Worm (Caenorhabditis elegans) whole organism, L4/young adult: ENCODE results near the gene gtf-2F1.

Experiments
- W03F9.2 ChIP-seq: fragments of 150-350 bp; optimal IDR thresholded peaks from 2 replicates; lab custom pipeline; 2014; ENCODE audit warnings: missing biosample characterization, missing genetic modification characterization
- dao-5 ChIP-seq: sonication (generic microtip); optimal IDR thresholded peaks from 2 replicates; lab custom pipeline; 2016; ENCODE audit warnings: missing genotype, missing genetic modification characterization, moderate library complexity, missing compliant biosample characterization
- him-1 ChIP-seq: sonication (generic microtip); optimal IDR thresholded peaks from 2 replicates; lab custom pipeline; 2016; ENCODE audit warnings: missing genotype, missing genetic modification reagents, missing genetic modification characterization, missing compliant biosample characterization

gtf-2F1 gene

ce11 chrII:4328716-4329115 lies 27.3 kb downstream of the gtf-2F1 start, which contains the start of gene H20J04.4:
Gene H20J04.4, plus strand, starts transcription at chrII:4329016.
- TF ChIP-seq dao-5 (tag; lab: Kevin White, UChicago) (no peak), him-1 (tag; lab: Kevin White, UChicago) (no peak), W03F9.2 (tag; lab: Kevin White, UChicago) (no peak)

ce11 chrII:4334448-4334847 lies 33.0 kb downstream of the gtf-2F1 start, which contains the start of gene madf-3:
Gene madf-3, plus strand, starts transcription at chrII:4334748.
- TF ChIP-seq W03F9.2 (tag; lab: Kevin White, UChicago) = no peak
- TF ChIP-seq dao-5 (tag; lab: Kevin White, UChicago) = no peak
- TF ChIP-seq him-1 (tag; lab: Kevin White, UChicago) = no peak

ce11 chrII:4337731-4338130 lies 36.3 kb downstream of the gtf-2F1 start:
- no peak for TF ChIP-seq him-1 (tag; lab: Kevin White, UChicago)

- TF ChIP-seq dao-5 (tag; lab: Kevin White, UChicago) = no peak
- no peak for TF ChIP-seq him-1 (tag; lab: Kevin White, UChicago)
- no peak for TF ChIP-seq W03F9.2 (tag; lab: Kevin White, UChicago)
Observed at ce11 chrII:4339882-4340281, 38.5 kb downstream of the gtf-2F1 start, which contains the start of gene athp-2. Gene athp-2, plus strand, starts transcription at chrII:4340182.

- no peak for TF ChIP-seq dao-5 (tag; lab: Kevin White, UChicago)
- TF ChIP-seq him-1 (tag; lab: Kevin White, UChicago) = no peak
- no peak for TF ChIP-seq W03F9.2 (tag; lab: Kevin White, UChicago)
Observed at ce11 chrII:4341484-4341883, 40.1 kb downstream of the gtf-2F1 start.

- TF ChIP-seq W03F9.2 (tag; lab: Kevin White, UChicago) (no peak), dao-5 (tag; lab: Kevin White, UChicago) (no peak), him-1 (tag; lab: Kevin White, UChicago) (no peak)
Observed at ce11 chrII:4344317-4344716, 42.9 kb downstream of the gtf-2F1 start.

ce11 chrII:4350888-4351287 lies 49.5 kb downstream of the gtf-2F1 start, which contains the start of gene H20J04.9:
Gene H20J04.9, plus strand, starts transcription at chrII:4351188.
- TF ChIP-seq W03F9.2 (tag; lab: Kevin White, UChicago) (no peak), dao-5 (tag; lab: Kevin White, UChicago) (no peak), him-1 (tag; lab: Kevin White, UChicago) (no peak)
